Worm (Caenorhabditis elegans) whole organism, mixed stage, embryonic: ENCODE measurements around the gene ptp-3.

Source experiments
- bed-3 ChIP-seq: fragments of 200-800 bp; sonication (Bioruptor generic); optimal IDR thresholded peaks from 3 replicates; lab custom pipeline; 2018; ENCODE audit warnings: mild to moderate bottlenecking, missing genetic modification characterization, moderate library complexity, missing compliant biosample characterization
- blmp-1 ChIP-seq: fragments of 150-350 bp; optimal IDR thresholded peaks from 2 replicates; lab custom pipeline; 2014; ENCODE audit warnings: missing biosample characterization, missing genetic modification characterization
- ceh-39 ChIP-seq: fragments of 150-350 bp; optimal IDR thresholded peaks from 2 replicates; lab custom pipeline; 2014; ENCODE audit warnings: missing biosample characterization, missing genetic modification characterization
- ceh-43 ChIP-seq: fragments of 200-800 bp; sonication (Bioruptor generic); optimal IDR thresholded peaks from 2 replicates; lab custom pipeline; 2018; ENCODE audit warnings: mild to moderate bottlenecking, missing genetic modification characterization, moderate library complexity, missing compliant biosample characterization
- ceh-83 ChIP-seq: fragments of 200-800 bp; sonication (Bioruptor generic); optimal IDR thresholded peaks from 2 replicates; lab custom pipeline; 2018; ENCODE audit warnings: mild to moderate bottlenecking, missing genetic modification characterization, missing compliant biosample characterization
- ces-1 ChIP-seq: fragments of 150-350 bp; optimal IDR thresholded peaks from 2 replicates; lab custom pipeline; 2014; ENCODE audit warnings: missing biosample characterization, missing genetic modification reagents, missing genetic modification characterization
- cnd-1 ChIP-seq: fragments of 200-800 bp; sonication (Bioruptor generic); optimal IDR thresholded peaks from 2 replicates; lab custom pipeline; 2018; ENCODE audit warnings: mild to moderate bottlenecking, missing genetic modification characterization, missing compliant biosample characterization
- flh-1 ChIP-seq: fragments of 200-800 bp; sonication (Bioruptor generic); optimal IDR thresholded peaks from 2 replicates; lab custom pipeline; 2018; ENCODE audit warnings: mild to moderate bottlenecking, missing genetic modification characterization, moderate library complexity, missing compliant biosample characterization
- ham-2 ChIP-seq: fragments of 200-800 bp; sonication (Bioruptor generic); optimal IDR thresholded peaks from 2 replicates; lab custom pipeline; 2018; ENCODE audit warnings: mild to moderate bottlenecking, missing genetic modification characterization, missing compliant biosample characterization
- hlh-1 ChIP-seq: fragments of 150-350 bp; optimal IDR thresholded peaks from 2 replicates; lab custom pipeline; 2014; ENCODE audit warnings: missing biosample characterization, missing genetic modification reagents, missing genetic modification characterization
- lin-13 ChIP-seq: fragments of 150-350 bp; optimal IDR thresholded peaks from 2 replicates; lab custom pipeline; 2014; ENCODE audit warnings: missing biosample characterization, missing genetic modification characterization
- lin-32 ChIP-seq: fragments of 200-800 bp; sonication (Bioruptor generic); optimal IDR thresholded peaks from 2 replicates; lab custom pipeline; 2018; ENCODE audit warnings: mild to moderate bottlenecking, missing genetic modification characterization, missing compliant biosample characterization
- lsy-2 ChIP-seq: fragments of 150-350 bp; optimal IDR thresholded peaks from 2 replicates; lab custom pipeline; 2014; ENCODE audit warnings: missing biosample characterization, missing genetic modification characterization
- mab-5 ChIP-seq: fragments of 150-350 bp; optimal IDR thresholded peaks from 2 replicates; lab custom pipeline; 2014; ENCODE audit warnings: missing biosample characterization, missing genetic modification characterization
- mep-1 ChIP-seq: fragments of 150-350 bp; optimal IDR thresholded peaks from 2 replicates; lab custom pipeline; 2017; ENCODE audit warnings: missing biosample characterization, missing genetic modification reagents, missing genetic modification characterization, inconsistent platforms
- mls-2 ChIP-seq: sonication (generic microtip); optimal IDR thresholded peaks from 2 replicates; lab custom pipeline; 2016; ENCODE audit warnings: mild to moderate bottlenecking, missing genetic modification characterization, moderate library complexity, missing compliant biosample characterization
- nhr-237 ChIP-seq: fragments of 150-350 bp; optimal IDR thresholded peaks from 2 replicates; lab custom pipeline; 2014; ENCODE audit warnings: missing biosample characterization, missing genetic modification characterization
- nhr-28 ChIP-seq: fragments of 150-350 bp; optimal IDR thresholded peaks from 2 replicates; lab custom pipeline; 2014; ENCODE audit warnings: missing biosample characterization, missing genetic modification characterization
- nhr-76 ChIP-seq: sonication (generic microtip); optimal IDR thresholded peaks from 2 replicates; lab custom pipeline; 2017; ENCODE audit warnings: missing biosample characterization, missing genetic modification characterization
- pha-4 ChIP-seq: fragments of 150-350 bp; optimal IDR thresholded peaks from 2 replicates; lab custom pipeline; 2018; ENCODE audit warnings: missing biosample characterization, missing genetic modification reagents, missing genetic modification characterization
- sem-2 ChIP-seq: fragments of 200-800 bp; sonication (Bioruptor generic); optimal IDR thresholded peaks from 2 replicates; lab custom pipeline; 2018; ENCODE audit warnings: mild to moderate bottlenecking, missing genetic modification characterization, missing compliant biosample characterization
- snpc-4 ChIP-seq: fragments of 150-350 bp; optimal IDR thresholded peaks from 2 replicates; lab custom pipeline; 2014; ENCODE audit warnings: missing biosample characterization, missing genetic modification characterization
- sptf-1 ChIP-seq: sonication (generic microtip); optimal IDR thresholded peaks from 2 replicates; lab custom pipeline; 2017; ENCODE audit warnings: mild to moderate bottlenecking, missing genetic modification characterization, moderate library complexity, missing compliant biosample characterization
- unc-62 ChIP-seq: fragments of 150-350 bp; optimal IDR thresholded peaks from 2 replicates; lab custom pipeline; 2014; ENCODE audit warnings: missing biosample characterization, missing genetic modification reagents, missing genetic modification characterization
- ztf-11 ChIP-seq: fragments of 150-350 bp; optimal IDR thresholded peaks from 2 replicates; lab custom pipeline; 2014; ENCODE audit warnings: missing biosample characterization, missing genetic modification characterization

ptp-3 gene

ce11 chrII:11016435-11016834, 41.1 kb downstream of the ptp-3 start:
- TF ChIP-seq ham-2 (GFP tag; lab: Kevin White, UChicago) (no peak), lin-32 (GFP tag; lab: Kevin White, UChicago) (no peak), ceh-83 (GFP tag; lab: Kevin White, UChicago) (no peak), sptf-1 (tag; lab: Kevin White, UChicago) (no peak), sem-2 (GFP tag; lab: Kevin White, UChicago) (no peak), flh-1 (GFP tag; lab: Kevin White, UChicago) (no peak), mab-5 (no peak), ceh-43 (GFP tag; lab: Kevin White, UChicago) (no peak), ztf-11 (tag; lab: Kevin White, UChicago) (no peak), nhr-28 (tag; lab: Kevin White, UChicago) (no peak)

- TF ChIP-seq ceh-83 (GFP tag; lab: Kevin White, UChicago) (no peak), nhr-28 (tag; lab: Kevin White, UChicago) (no peak), mls-2 (no peak), mep-1 (tag; lab: Kevin White, UChicago) (no peak)
Measured at ce11 chrII:11016835-11016883, 41.3 kb downstream of the ptp-3 start, which contains the start of gene ram-2. TSS of gene ram-2 (minus strand) at chrII:11016881.

ce11 chrII:11016884-11017283, 41.5 kb downstream of the ptp-3 start:
- TF ChIP-seq bed-3: no peak
- TF ChIP-seq sptf-1 (tag; lab: Kevin White, UChicago): no peak
- no peak for TF ChIP-seq ceh-43 (GFP tag; lab: Kevin White, UChicago)

- TF ChIP-seq nhr-76 (tag; lab: Kevin White, UChicago): no peak
- TF ChIP-seq, all 35 proteins: peak for 0
Measured at ce11 chrII:11020707-11021106, 45.4 kb downstream of the ptp-3 start.

- TF ChIP-seq pha-4 (tag; lab: Kevin White, UChicago): peak; percentile 47
- peak; percentile 61 for TF ChIP-seq mep-1 (tag; lab: Kevin White, UChicago)
- TF ChIP-seq cnd-1 (tag; lab: Kevin White, UChicago): no peak
- no peak for TF ChIP-seq ham-2 (GFP tag; lab: Kevin White, UChicago)
- TF ChIP-seq unc-62 (GFP tag; lab: Kevin White, UChicago): no peak
- TF ChIP-seq ces-1 (GFP tag; lab: Kevin White, UChicago): peak; percentile 51
- TF ChIP-seq snpc-4 (tag; lab: Kevin White, UChicago): no peak
- TF ChIP-seq nhr-237 (tag; lab: Kevin White, UChicago): peak; percentile 29
- no peak for TF ChIP-seq sptf-1 (tag; lab: Kevin White, UChicago)
- peak; percentile 67 for TF ChIP-seq lsy-2
- peak; percentile 18 for TF ChIP-seq hlh-1 (tag; lab: Kevin White, UChicago)
Measured at ce11 chrII:11022023-11022422, 46.7 kb downstream of the ptp-3 start, which contains the start of gene let-858. TSS of gene let-858 (plus strand) at chrII:11022370.

ce11 chrII:11025566-11025965, 50.2 kb downstream of the ptp-3 start, which contains the start of gene F33A8.7:
TSS of gene F33A8.7 (minus strand) at chrII:11025666.
- no peak for TF ChIP-seq lin-13 (tag; lab: Kevin White, UChicago)
- TF ChIP-seq ham-2 (GFP tag; lab: Kevin White, UChicago): peak; percentile 20

- no peak for TF ChIP-seq pha-4 (tag; lab: Kevin White, UChicago)
- TF ChIP-seq blmp-1 (tag; lab: Kevin White, UChicago): peak; percentile 83
- TF ChIP-seq ces-1 (GFP tag; lab: Kevin White, UChicago): peak; percentile 85
Measured at ce11 chrII:11027777-11028176, 52.4 kb downstream of the ptp-3 start.

- TF ChIP-seq ceh-43 (GFP tag; lab: Kevin White, UChicago) (no peak), mab-5 (no peak), pha-4 (tag; lab: Kevin White, UChicago) (no peak), nhr-237 (tag; lab: Kevin White, UChicago) (no peak), nhr-28 (tag; lab: Kevin White, UChicago) (no peak), cnd-1 (tag; lab: Kevin White, UChicago) (no peak)
Measured at ce11 chrII:11030297-11030696, 55.0 kb downstream of the ptp-3 start, which contains the start of gene nlp-18. TSS of gene nlp-18 (minus strand) at chrII:11030397.

ce11 chrII:11032812-11033211, 57.5 kb downstream of the ptp-3 start:
- TF ChIP-seq ceh-83 (GFP tag; lab: Kevin White, UChicago) (no peak), ceh-39 (tag; lab: Kevin White, UChicago) (no peak), ces-1 (GFP tag; lab: Kevin White, UChicago) (peak; percentile 85), ham-2 (GFP tag; lab: Kevin White, UChicago) (no peak)
- TF ChIP-seq, all 35 proteins: peak for 1
